1 fruit fly cellular context compared by ENCODE assay signal in genomic region chrX:11709799-11710720, dm6.
A peak's percentile ranks its signal among the peaks of the same experiment; 100 is the strongest.
TF ChIP-seq lines count a peak whose summit lies in the region.

FucT6 (minus strand) TSS chrX:11709951.

TF ChIP-seq in whole organism, embryonic, 481 proteins besides CTCF, POLR2A, EP300 and RAD21 (continued from another document and continues in another):
- no peak for TF ChIP-seq fu2 (GFP tag; optimal IDR thresholded peaks at IDR 0.05; lab: Kevin White, UChicago)
- peak; percentile 94 for TF ChIP-seq Bgb (GFP tag; IDR thresholded peaks at IDR 0.05; lab: Robert Waterston, UW; ENCODE audit: partially characterized antibody)
- TF ChIP-seq Ptx1 (GFP tag; IDR thresholded peaks at IDR 0.05; lab: Robert Waterston, UW), result 0 out of 2 replicates have a peak, but pooled peaks have one; percentile 14
- peak; percentile 34; the same call in 1 of the 2 replicates for TF ChIP-seq chm (GFP tag; IDR thresholded peaks at IDR 0.05; lab: Robert Waterston, UW)
- peak; percentile 78 for TF ChIP-seq E2f2 (GFP tag; IDR thresholded peaks at IDR 0.05; lab: Robert Waterston, UW)
- TF ChIP-seq Max (GFP tag; optimal IDR thresholded peaks at IDR 0.05; lab: Kevin White, UChicago), result peak; percentile 5
- TF ChIP-seq B-H2 (GFP tag; optimal IDR thresholded peaks at IDR 0.05; lab: Kevin White, UChicago), result peak; percentile 36
- TF ChIP-seq Hsf (GFP tag; optimal IDR thresholded peaks at IDR 0.05; lab: Kevin White, UChicago), result no peak
- peak; percentile 89; the same call in 2 of the 4 replicates for TF ChIP-seq chinmo (GFP tag; IDR thresholded peaks at IDR 0.05; lab: Robert Waterston, UW; ENCODE audit: partially characterized antibody)
- TF ChIP-seq pb (GFP tag; optimal IDR thresholded peaks at IDR 0.05; lab: Kevin White, UChicago), result no peak
- TF ChIP-seq CG9797 (GFP tag; optimal IDR thresholded peaks at IDR 0.05; lab: Kevin White, UChicago), result peak; percentile 38
- TF ChIP-seq cwo (GFP tag; optimal IDR thresholded peaks at IDR 0.05; lab: Kevin White, UChicago), result peak; percentile 21
- no peak for TF ChIP-seq CG5953 (GFP tag; IDR thresholded peaks at IDR 0.05; lab: Robert Waterston, UW)
- TF ChIP-seq CkIIα-i1 (GFP tag; IDR thresholded peaks at IDR 0.05; lab: Robert Waterston, UW), result no peak
- TF ChIP-seq Rfx (GFP tag; IDR thresholded peaks at IDR 0.05; lab: Robert Waterston, UW), result peak; percentile 35
- TF ChIP-seq CG31441 (GFP tag; IDR thresholded peaks at IDR 0.05; lab: Robert Waterston, UW), result 0 out of 2 replicates have a peak, but pooled peaks have one; percentile 1
- peak; percentile 50 for TF ChIP-seq phol (tag; optimal IDR thresholded peaks at IDR 0.05; lab: Kevin White, UChicago)
- TF ChIP-seq esg (GFP tag; conservative IDR thresholded peaks at IDR 0.05; lab: Robert Waterston, UW), result no peak
- TF ChIP-seq CG15514 (GFP tag; optimal IDR thresholded peaks at IDR 0.05; lab: Kevin White, UChicago), result peak; percentile 98
- TF ChIP-seq CG12769 (tag; optimal IDR thresholded peaks at IDR 0.05; lab: Kevin White, UChicago), result no peak
- TF ChIP-seq peb (GFP tag; IDR thresholded peaks at IDR 0.05; lab: Robert Waterston, UW), result no peak
- TF ChIP-seq Ssrp (tag; optimal IDR thresholded peaks at IDR 0.05; lab: Kevin White, UChicago), result peak; percentile 34
- peak; percentile 80 for TF ChIP-seq hbn (GFP tag; IDR thresholded peaks at IDR 0.05; lab: Robert Waterston, UW; ENCODE audit: partially characterized antibody)
- TF ChIP-seq Oli (tag; optimal IDR thresholded peaks at IDR 0.05; lab: Kevin White, UChicago), result no peak
- TF ChIP-seq ro (GFP tag; IDR thresholded peaks at IDR 0.05; lab: Robert Waterston, UW), result no peak
- no peak for TF ChIP-seq pfk (GFP tag; optimal IDR thresholded peaks at IDR 0.05; lab: Kevin White, UChicago)
- peak; percentile 0 for TF ChIP-seq Mad (GFP tag; optimal IDR thresholded peaks at IDR 0.05; lab: Kevin White, UChicago)
- TF ChIP-seq trem (tag; optimal IDR thresholded peaks at IDR 0.05; lab: Kevin White, UChicago), result peak; percentile 71
- no peak for TF ChIP-seq chif (GFP tag; optimal IDR thresholded peaks at IDR 0.05; lab: Kevin White, UChicago)
- TF ChIP-seq pan (optimal IDR thresholded peaks at IDR 0.05; lab: Kevin White, UChicago), result no peak
- TF ChIP-seq pan (GFP tag; optimal IDR thresholded peaks at IDR 0.05 in 1 of 2, IDR thresholded peaks at IDR 0.05 in 1 of 2), result peak in 1 of 2 experiments; percentile 36
- TF ChIP-seq vvl (GFP tag; IDR thresholded peaks at IDR 0.05; lab: Robert Waterston, UW), result peak; percentile 28; the same call in 1 of the 2 replicates
- TF ChIP-seq row (GFP tag; IDR thresholded peaks at IDR 0.05; lab: Robert Waterston, UW), result no peak; the same call in 1 of the 3 replicates
- TF ChIP-seq CG17328 (GFP tag; IDR thresholded peaks at IDR 0.05; lab: Robert Waterston, UW), result 0 out of 2 replicates have a peak, but pooled peaks have one; percentile 32
- no peak for TF ChIP-seq lola (GFP tag; optimal IDR thresholded peaks at IDR 0.05; lab: Kevin White, UChicago)
- TF ChIP-seq CG6654 (GFP tag; optimal IDR thresholded peaks at IDR 0.05; lab: Kevin White, UChicago), result no peak
- peak; percentile 18 for TF ChIP-seq CG17186 (GFP tag; optimal IDR thresholded peaks at IDR 0.05; lab: Kevin White, UChicago)
- no peak for TF ChIP-seq Ravus (GFP tag; IDR thresholded peaks at IDR 0.05; lab: Robert Waterston, UW)
- no peak for TF ChIP-seq MTF-1 (GFP tag; optimal IDR thresholded peaks at IDR 0.05; lab: Kevin White, UChicago; ENCODE audit: borderline replicate concordance)
- TF ChIP-seq her (GFP tag; optimal IDR thresholded peaks at IDR 0.05; lab: Kevin White, UChicago), result peak; percentile 9
- TF ChIP-seq dati (GFP tag; IDR thresholded peaks at IDR 0.05; lab: Robert Waterston, UW), result no peak
- no peak for TF ChIP-seq fd3F (GFP tag; optimal IDR thresholded peaks at IDR 0.05; lab: Kevin White, UChicago)
- no peak for TF ChIP-seq Deaf1 (tag; optimal IDR thresholded peaks at IDR 0.05; lab: Kevin White, UChicago)
- no peak for TF ChIP-seq gsb (GFP tag; IDR thresholded peaks at IDR 0.05; lab: Robert Waterston, UW)
- no peak for TF ChIP-seq CG31388 (GFP tag; optimal IDR thresholded peaks at IDR 0.05; lab: Kevin White, UChicago)
- no peak for TF ChIP-seq mirr (GFP tag; optimal IDR thresholded peaks at IDR 0.05; lab: Kevin White, UChicago)
- peak; percentile 79 for TF ChIP-seq CG4617 (GFP tag; optimal IDR thresholded peaks at IDR 0.05; lab: Kevin White, UChicago; ENCODE audit: borderline replicate concordance)
- no peak for TF ChIP-seq CG9215 (GFP tag; IDR thresholded peaks at IDR 0.05; lab: Robert Waterston, UW)
- TF ChIP-seq CG12391 (tag; optimal IDR thresholded peaks at IDR 0.05; lab: Kevin White, UChicago), result peak; percentile 16
- TF ChIP-seq ci (GFP tag; IDR thresholded peaks at IDR 0.05; lab: Robert Waterston, UW), result 0 out of 3 replicates have a peak, but pooled peaks have one; percentile 7
- TF ChIP-seq CG30020 (tag; optimal IDR thresholded peaks at IDR 0.05; lab: Kevin White, UChicago), result peak; percentile 20
- TF ChIP-seq otp (GFP tag; IDR thresholded peaks at IDR 0.05; lab: Robert Waterston, UW), result no peak
- no peak for TF ChIP-seq CG2199 (GFP tag; IDR thresholded peaks at IDR 0.05; lab: Robert Waterston, UW)
- TF ChIP-seq CG3847 (GFP tag; IDR thresholded peaks at IDR 0.05; lab: Robert Waterston, UW), result peak; percentile 59
- TF ChIP-seq gem (tag; optimal IDR thresholded peaks at IDR 0.05; lab: Kevin White, UChicago), result peak; percentile 25
- TF ChIP-seq lab (GFP tag; optimal IDR thresholded peaks at IDR 0.05; lab: Kevin White, UChicago), result no peak
- peak; percentile 78 for TF ChIP-seq MESR4 (GFP tag; optimal IDR thresholded peaks at IDR 0.05; lab: Kevin White, UChicago)
- peak; percentile 20 for TF ChIP-seq dm (GFP tag; optimal IDR thresholded peaks at IDR 0.05; lab: Kevin White, UChicago)
- TF ChIP-seq CG9817 (tag; optimal IDR thresholded peaks at IDR 0.05; lab: Kevin White, UChicago), result no peak
- no peak for TF ChIP-seq Tbp (GFP tag; optimal IDR thresholded peaks at IDR 0.05; lab: Kevin White, UChicago)
- TF ChIP-seq CG11560 (tag; IDR thresholded peaks at IDR 0.05; lab: Robert Waterston, UW), result peak; percentile 63; the same call in 2 of the 3 replicates
- TF ChIP-seq CG11085 (GFP tag; IDR thresholded peaks at IDR 0.05; lab: Robert Waterston, UW), result no peak
- TF ChIP-seq CG32532 (GFP tag; IDR thresholded peaks at IDR 0.05; lab: Robert Waterston, UW), result peak; percentile 52; the same call in 1 of the 2 replicates
- TF ChIP-seq amos (GFP tag; IDR thresholded peaks at IDR 0.05; lab: Robert Waterston, UW; ENCODE audit: partially characterized antibody), result peak; percentile 93
- no peak for TF ChIP-seq sim (GFP tag; IDR thresholded peaks at IDR 0.05; lab: Robert Waterston, UW)
- no peak for TF ChIP-seq salm (tag; optimal IDR thresholded peaks at IDR 0.05; lab: Kevin White, UChicago)
- no peak for TF ChIP-seq sima (GFP tag; optimal IDR thresholded peaks at IDR 0.05; lab: Kevin White, UChicago)
- TF ChIP-seq BEAF-32 (GFP tag; optimal IDR thresholded peaks at IDR 0.05; lab: Kevin White, UChicago), result peak; percentile 89
- TF ChIP-seq knrl (GFP tag; IDR thresholded peaks at IDR 0.05; lab: Robert Waterston, UW; ENCODE audit: partially characterized antibody), result peak; percentile 84
- peak; percentile 98 for TF ChIP-seq Dref (GFP tag; IDR thresholded peaks at IDR 0.05; lab: Robert Waterston, UW)
- TF ChIP-seq Lim3 (GFP tag; IDR thresholded peaks at IDR 0.05; lab: Robert Waterston, UW), result no peak
- no peak for TF ChIP-seq p53 (GFP tag; optimal IDR thresholded peaks at IDR 0.05; lab: Kevin White, UChicago)
- no peak for TF ChIP-seq croc (GFP tag; conservative IDR thresholded peaks at IDR 0.05; lab: Robert Waterston, UW)
- TF ChIP-seq YL-1 (GFP tag; optimal IDR thresholded peaks at IDR 0.05; lab: Kevin White, UChicago), result peak; percentile 45
- peak; percentile 91 for TF ChIP-seq z (GFP tag; IDR thresholded peaks at IDR 0.05; lab: Robert Waterston, UW)
- no peak for TF ChIP-seq Xrp1 (GFP tag; IDR thresholded peaks at IDR 0.05; lab: Robert Waterston, UW)
- peak; percentile 95 for TF ChIP-seq Sry-δ (GFP tag; optimal IDR thresholded peaks at IDR 0.05; lab: Kevin White, UChicago)
- no peak for TF ChIP-seq Sox102F (GFP tag; optimal IDR thresholded peaks at IDR 0.05; lab: Kevin White, UChicago)
- TF ChIP-seq gcm (GFP tag; optimal IDR thresholded peaks at IDR 0.05; lab: Kevin White, UChicago), result peak; percentile 61
- TF ChIP-seq CG4282 (GFP tag; optimal IDR thresholded peaks at IDR 0.05; lab: Kevin White, UChicago), result no peak
- TF ChIP-seq CG7745 (tag; optimal IDR thresholded peaks at IDR 0.05; lab: Kevin White, UChicago), result no peak
- TF ChIP-seq ken (GFP tag; IDR thresholded peaks at IDR 0.05; lab: Robert Waterston, UW), result no peak
- no peak for TF ChIP-seq CG12219 (GFP tag; optimal IDR thresholded peaks at IDR 0.05; lab: Kevin White, UChicago)
- TF ChIP-seq Dip2 (GFP tag; IDR thresholded peaks at IDR 0.05; lab: Robert Waterston, UW), result no peak
- TF ChIP-seq CG6683 (GFP tag; optimal IDR thresholded peaks at IDR 0.05; lab: Kevin White, UChicago), result peak; percentile 21
- TF ChIP-seq CG15601 (tag; optimal IDR thresholded peaks at IDR 0.05; lab: Kevin White, UChicago), result peak; percentile 13
- TF ChIP-seq unc-4 (GFP tag; IDR thresholded peaks at IDR 0.05; lab: Robert Waterston, UW; ENCODE audit: partially characterized antibody), result peak; percentile 85
- no peak for TF ChIP-seq NK7.1 (GFP tag; optimal IDR thresholded peaks at IDR 0.05; lab: Kevin White, UChicago)
- peak; percentile 21 for TF ChIP-seq corto (GFP tag; optimal IDR thresholded peaks at IDR 0.05; lab: Kevin White, UChicago)
- 0 out of 3 replicates have a peak, but pooled peaks have one; percentile 13 for TF ChIP-seq so (GFP tag; IDR thresholded peaks at IDR 0.05; lab: Robert Waterston, UW)
- no peak for TF ChIP-seq Oaz (GFP tag; IDR thresholded peaks at IDR 0.05; lab: Robert Waterston, UW)
- no peak for TF ChIP-seq CG14965 (GFP tag; optimal IDR thresholded peaks at IDR 0.05; lab: Kevin White, UChicago; ENCODE audit: borderline replicate concordance)
- peak; percentile 85 for TF ChIP-seq sna (GFP tag; IDR thresholded peaks at IDR 0.05; lab: Robert Waterston, UW; ENCODE audit: partially characterized antibody)
- TF ChIP-seq sens (GFP tag; lab: Kevin White, UChicago), result peak; percentile 74
- no peak for TF ChIP-seq CG8478 (optimal IDR thresholded peaks at IDR 0.05; lab: Kevin White, UChicago)
- TF ChIP-seq tap (tag; optimal IDR thresholded peaks at IDR 0.05; lab: Kevin White, UChicago), result peak; percentile 47
- peak; percentile 26 for TF ChIP-seq Nf-YC (tag; optimal IDR thresholded peaks at IDR 0.05; lab: Kevin White, UChicago)
- TF ChIP-seq sug (tag; optimal IDR thresholded peaks at IDR 0.05; lab: Kevin White, UChicago), result no peak
- no peak for TF ChIP-seq sob (GFP tag; IDR thresholded peaks at IDR 0.05; lab: Robert Waterston, UW)
- TF ChIP-seq caup (GFP tag; optimal IDR thresholded peaks at IDR 0.05; lab: Kevin White, UChicago; ENCODE audit: severe bottlenecking), result peak; percentile 11
- peak; percentile 2 for TF ChIP-seq CG2712 (tag; optimal IDR thresholded peaks at IDR 0.05; lab: Kevin White, UChicago)
- no peak for TF ChIP-seq Ada2b (GFP tag; IDR thresholded peaks at IDR 0.05; lab: Robert Waterston, UW)
- no peak for TF ChIP-seq CG3995 (GFP tag; optimal IDR thresholded peaks at IDR 0.05; lab: Kevin White, UChicago)
- TF ChIP-seq disco-r (GFP tag; optimal IDR thresholded peaks at IDR 0.05; lab: Kevin White, UChicago), result no peak
- TF ChIP-seq Abd-B (GFP tag; optimal IDR thresholded peaks at IDR 0.05; lab: Kevin White, UChicago), result no peak
- 0 out of 2 replicates have a peak, but pooled peaks have one; percentile 21 for TF ChIP-seq ranshi (GFP tag; IDR thresholded peaks at IDR 0.05; lab: Robert Waterston, UW)
- TF ChIP-seq Dp (GFP tag; optimal IDR thresholded peaks at IDR 0.05; lab: Kevin White, UChicago), result peak; percentile 71
- TF ChIP-seq CG14710 (tag; optimal IDR thresholded peaks at IDR 0.05; lab: Kevin White, UChicago), result peak; percentile 53
- peak; percentile 26 for TF ChIP-seq Sin3A (optimal IDR thresholded peaks at IDR 0.05; lab: Kevin White, UChicago)
- peak; percentile 37 for TF ChIP-seq CHES-1-like (GFP tag; optimal IDR thresholded peaks at IDR 0.05; lab: Kevin White, UChicago)
- TF ChIP-seq CG17829 (tag; optimal IDR thresholded peaks at IDR 0.05; lab: Kevin White, UChicago), result peak; percentile 19
- peak in 1 of 2 experiments; percentile 67 for TF ChIP-seq Pdp1 (GFP tag; optimal IDR thresholded peaks at IDR 0.05; lab: Kevin White, UChicago)
- no peak for TF ChIP-seq CG11093 (GFP tag; IDR thresholded peaks at IDR 0.05; lab: Robert Waterston, UW)
- peak; percentile 76 for TF ChIP-seq CG14860 (GFP tag; IDR thresholded peaks at IDR 0.05; lab: Robert Waterston, UW; ENCODE audit: partially characterized antibody)
- TF ChIP-seq GATAe (GFP tag; conservative IDR thresholded peaks at IDR 0.05; lab: Robert Waterston, UW), result no peak
- no peak for TF ChIP-seq CG6254 (GFP tag; optimal IDR thresholded peaks at IDR 0.05; lab: Kevin White, UChicago)
- peak; percentile 17 for TF ChIP-seq CG9437 (GFP tag; optimal IDR thresholded peaks at IDR 0.05; lab: Kevin White, UChicago)
- peak; percentile 76 for TF ChIP-seq zen2 (GFP tag; IDR thresholded peaks at IDR 0.05; lab: Robert Waterston, UW; ENCODE audit: partially characterized antibody)
- peak; percentile 34 for TF ChIP-seq CG18262 (tag; optimal IDR thresholded peaks at IDR 0.05; lab: Kevin White, UChicago)
- no peak for TF ChIP-seq al (GFP tag; IDR thresholded peaks at IDR 0.05; lab: Robert Waterston, UW)
- TF ChIP-seq Atf6 (GFP tag; IDR thresholded peaks at IDR 0.05; lab: Robert Waterston, UW), result peak; percentile 49; the same call in 1 of the 2 replicates
- TF ChIP-seq Hmr (GFP tag; optimal IDR thresholded peaks at IDR 0.05; lab: Kevin White, UChicago), result no peak
- TF ChIP-seq CG42726 (GFP tag; IDR thresholded peaks at IDR 0.05; lab: Robert Waterston, UW; ENCODE audit: partially characterized antibody), result peak; percentile 81
- TF ChIP-seq CG11456 (GFP tag; IDR thresholded peaks at IDR 0.05; lab: Robert Waterston, UW), result no peak
- no peak for TF ChIP-seq CG4707 (GFP tag; optimal IDR thresholded peaks at IDR 0.05; lab: Kevin White, UChicago)
- peak; percentile 46 for TF ChIP-seq CG18599 (GFP tag; optimal IDR thresholded peaks at IDR 0.05; lab: Kevin White, UChicago)
- TF ChIP-seq CG9609 (GFP tag; optimal IDR thresholded peaks at IDR 0.05; lab: Kevin White, UChicago), result no peak
- TF ChIP-seq H15 (GFP tag; IDR thresholded peaks at IDR 0.05; lab: Robert Waterston, UW), result no peak
- no peak for TF ChIP-seq eyg (GFP tag; optimal IDR thresholded peaks at IDR 0.05; lab: Kevin White, UChicago)
- peak; percentile 70 for TF ChIP-seq stwl (tag; optimal IDR thresholded peaks at IDR 0.05; lab: Kevin White, UChicago)
- TF ChIP-seq CG18619 (GFP tag; optimal IDR thresholded peaks at IDR 0.05; lab: Kevin White, UChicago), result no peak
